Fruit fly (Drosophila melanogaster) whole organism, embryonic: ENCODE measurements around the gene atl.

Experiments used
- Bgb ChIP-seq: fragments of 200-800 bp; sonication (Bioruptor generic); IDR thresholded peaks from 2 replicates; pipeline ENCODE4 v1.3.6; 2022; ENCODE audit warnings: missing biosample characterization, missing genetic modification characterization; ENCODE audit not compliant: partially characterized antibody
- CG12299 ChIP-seq: fragments of 200-800 bp; sonication (Bioruptor generic); optimal IDR thresholded peaks from 2 replicates; lab custom pipeline; 2018; ENCODE audit warnings: missing biosample characterization, mild to moderate bottlenecking, missing genetic modification characterization
- CG12769 ChIP-seq: fragments of 200-800 bp; sonication (Bioruptor generic); optimal IDR thresholded peaks from 2 replicates; lab custom pipeline; 2019; ENCODE audit warnings: missing biosample characterization, mild to moderate bottlenecking, missing genetic modification characterization, moderate library complexity
- CG14860 ChIP-seq: fragments of 200-800 bp; sonication (Bioruptor generic); IDR thresholded peaks from 3 replicates; pipeline ENCODE4 v1.3.6; 2022; ENCODE audit warnings: missing biosample characterization, missing genetic modification characterization; ENCODE audit not compliant: partially characterized antibody
- CG15073 ChIP-seq: fragments of 200-800 bp; sonication (Bioruptor generic); optimal IDR thresholded peaks from 2 replicates; lab custom pipeline; 2016; ENCODE audit warnings: missing biosample characterization, missing genetic modification characterization
- CG15479 ChIP-seq: fragments of 200-800 bp; sonication (Bioruptor generic); optimal IDR thresholded peaks from 3 replicates; lab custom pipeline; 2019; ENCODE audit warnings: missing biosample characterization, mild to moderate bottlenecking, missing genetic modification characterization, moderate library complexity
- CG16815 ChIP-seq: fragments of 200-800 bp; sonication (Bioruptor generic); optimal IDR thresholded peaks from 3 replicates; lab custom pipeline; 2017; ENCODE audit warnings: missing biosample characterization, mild to moderate bottlenecking, missing genetic modification characterization
- CG18011 ChIP-seq: fragments of 200-800 bp; sonication (Bioruptor generic); optimal IDR thresholded peaks from 2 replicates; lab custom pipeline; 2017; ENCODE audit warnings: missing biosample characterization, missing genetic modification characterization, mild to moderate bottlenecking, moderate library complexity, missing genotype
- CG2120 ChIP-seq: fragments of 200-800 bp; sonication (Bioruptor generic); optimal IDR thresholded peaks from 3 replicates; lab custom pipeline; 2016; ENCODE audit warnings: missing biosample characterization, missing genetic modification characterization
- CG32767 ChIP-seq: fragments of 200-800 bp; sonication (Bioruptor generic); IDR thresholded peaks from 2 replicates; pipeline ENCODE4 v1.3.6; 2022; ENCODE audit warnings: missing biosample characterization, missing genetic modification characterization
- CG3407 ChIP-seq: fragments of 200-800 bp; sonication (Bioruptor generic); optimal IDR thresholded peaks from 2 replicates; lab custom pipeline; 2018; ENCODE audit warnings: missing biosample characterization, mild to moderate bottlenecking, missing genetic modification characterization
- CG34224 ChIP-seq: fragments of 200-800 bp; sonication (Bioruptor generic); IDR thresholded peaks from 3 replicates; pipeline ENCODE4 v1.3.6; 2022; ENCODE audit warnings: missing biosample characterization, missing genetic modification characterization; ENCODE audit not compliant: partially characterized antibody
- CG4424 ChIP-seq: fragments of 200-800 bp; sonication (Bioruptor generic); optimal IDR thresholded peaks from 3 replicates; lab custom pipeline; 2016; ENCODE audit warnings: missing biosample characterization, missing genetic modification characterization
- CG5245 ChIP-seq: fragments of 200-800 bp; sonication (Bioruptor generic); optimal IDR thresholded peaks from 3 replicates; lab custom pipeline; 2016; ENCODE audit warnings: missing biosample characterization, missing genetic modification characterization
- CG6272 ChIP-seq: fragments of 200-800 bp; sonication (Bioruptor generic); IDR thresholded peaks from 2 replicates; pipeline ENCODE4 v1.3.6; 2022; ENCODE audit warnings: missing biosample characterization, missing genetic modification characterization
- CG6765 ChIP-seq: fragments of 200-800 bp; sonication (Bioruptor generic); optimal IDR thresholded peaks from 3 replicates; lab custom pipeline; 2017; ENCODE audit warnings: missing biosample characterization, mild to moderate bottlenecking, missing genetic modification characterization
- CG6791 ChIP-seq: fragments of 200-800 bp; sonication (Bioruptor generic); IDR thresholded peaks from 3 replicates; pipeline ENCODE4 v1.3.6; 2022; ENCODE audit warnings: missing biosample characterization, missing genetic modification characterization; ENCODE audit not compliant: partially characterized antibody
- CG7745 ChIP-seq: fragments of 200-800 bp; sonication (Bioruptor generic); optimal IDR thresholded peaks from 2 replicates; lab custom pipeline; 2018; ENCODE audit warnings: missing biosample characterization, mild to moderate bottlenecking, missing genetic modification characterization, moderate library complexity
- CG7963 ChIP-seq: fragments of 200-800 bp; sonication (Bioruptor generic); IDR thresholded peaks from 3 replicates; pipeline ENCODE4 v1.3.6; 2022; ENCODE audit warnings: missing biosample characterization, missing genetic modification characterization; ENCODE audit not compliant: partially characterized antibody
- CG7987 ChIP-seq: fragments of 200-800 bp; sonication (Bioruptor generic); optimal IDR thresholded peaks from 2 replicates; lab custom pipeline; 2018; ENCODE audit warnings: missing biosample characterization, mild to moderate bottlenecking, missing genetic modification characterization, moderate library complexity
- CG9609 ChIP-seq: fragments of 200-800 bp; sonication (Bioruptor generic); optimal IDR thresholded peaks from 3 replicates; lab custom pipeline; 2016; ENCODE audit warnings: missing biosample characterization, missing genetic modification characterization
- CG9876 ChIP-seq: fragments of 200-800 bp; sonication (Bioruptor generic); optimal IDR thresholded peaks from 2 replicates; lab custom pipeline; 2016; ENCODE audit warnings: missing biosample characterization, missing genetic modification characterization
- CTCF ChIP-seq: fragments of 200-800 bp; sonication (Bioruptor generic); optimal IDR thresholded peaks from 2 replicates; lab custom pipeline; 2017; ENCODE audit warnings: missing biosample characterization, mild to moderate bottlenecking, missing genetic modification characterization, moderate library complexity
- Dref ChIP-seq: fragments of 200-800 bp; sonication (Bioruptor generic); IDR thresholded peaks from 2 replicates; pipeline ENCODE4 v1.3.6; 2022; ENCODE audit warnings: missing biosample characterization, missing genetic modification characterization
- E2f2 ChIP-seq: fragments of 200-800 bp; sonication (Bioruptor generic); IDR thresholded peaks from 2 replicates; pipeline ENCODE4 v1.3.6; 2022; ENCODE audit warnings: missing biosample characterization, missing genetic modification characterization
- Fer1 ChIP-seq: fragments of 200-800 bp; sonication (Bioruptor generic); optimal IDR thresholded peaks from 2 replicates; lab custom pipeline; 2017; ENCODE audit warnings: missing biosample characterization, mild to moderate bottlenecking, missing genetic modification characterization
- HLH4C ChIP-seq: fragments of 200-800 bp; sonication (Bioruptor generic); IDR thresholded peaks from 3 replicates; pipeline ENCODE4 v1.3.6; 2022; ENCODE audit warnings: missing biosample characterization, missing genetic modification characterization; ENCODE audit not compliant: partially characterized antibody
- HmgZ ChIP-seq: fragments of 200-800 bp; sonication (Bioruptor generic); optimal IDR thresholded peaks from 2 replicates; lab custom pipeline; 2018; ENCODE audit warnings: missing biosample characterization, mild to moderate bottlenecking, missing genetic modification characterization
- Sin3A ChIP-seq: fragments of >200 bp; optimal IDR thresholded peaks from 2 replicates; lab custom pipeline; 2018
- Trl ChIP-seq, 3 experiments: fragments of >200 bp in 2 of 3; fragments of 200-800 bp in 1 of 3; sonication (Bioruptor generic) in 1 of 3; optimal IDR thresholded peaks; 2 replicates in 1 of 3; 3 replicates in 2 of 3; lab custom pipeline; 2016 to 2017; ENCODE audit warnings: missing biosample characterization in 1 of 3, missing genetic modification characterization in 1 of 3
- YL-1 ChIP-seq: fragments of 200-800 bp; sonication (Bioruptor generic); optimal IDR thresholded peaks from 3 replicates; lab custom pipeline; 2017; ENCODE audit warnings: missing biosample characterization, mild to moderate bottlenecking, missing genetic modification characterization
- ab ChIP-seq: fragments of 200-800 bp; sonication (Bioruptor generic); optimal IDR thresholded peaks from 2 replicates; lab custom pipeline; 2016; ENCODE audit warnings: missing biosample characterization, missing genetic modification characterization
- ato ChIP-seq: fragments of 200-800 bp; sonication (Bioruptor generic); IDR thresholded peaks from 2 replicates; pipeline ENCODE4 v1.3.6; 2022; ENCODE audit warnings: missing biosample characterization, missing genetic modification characterization; ENCODE audit not compliant: partially characterized antibody
- br ChIP-seq: fragments of >200 bp; optimal IDR thresholded peaks from 2 replicates; lab custom pipeline; 2017
- cato ChIP-seq: fragments of 200-800 bp; sonication (Bioruptor generic); optimal IDR thresholded peaks from 2 replicates; lab custom pipeline; 2016; ENCODE audit warnings: missing biosample characterization, missing genetic modification characterization, borderline replicate concordance
- crp ChIP-seq, 2 experiments: fragments of 200-800 bp; sonication (Bioruptor generic); optimal IDR thresholded peaks; 2 replicates in 1 of 2; 3 replicates in 1 of 2; lab custom pipeline; 2017; ENCODE audit warnings: missing biosample characterization in 2 of 2, missing genetic modification characterization in 2 of 2, mild to moderate bottlenecking in 1 of 2, moderate library complexity in 1 of 2
- dmrt99B ChIP-seq: fragments of 200-800 bp; sonication (Bioruptor generic); optimal IDR thresholded peaks from 2 replicates; lab custom pipeline; 2018; ENCODE audit warnings: missing biosample characterization, mild to moderate bottlenecking, missing genetic modification characterization, moderate library complexity
- hkb ChIP-seq, 2 experiments: fragments of 200-800 bp in 1 of 2; fragments of >200 bp in 1 of 2; sonication (Bioruptor generic) in 1 of 2; IDR thresholded peaks in 1 of 2; optimal IDR thresholded peaks in 1 of 2; 2 replicates each; pipeline versions ENCODE4 v1.3.6 to Lab custom; 2017 to 2022; ENCODE audit warnings: missing biosample characterization in 1 of 2, missing genetic modification characterization in 1 of 2
- lola ChIP-seq, 3 experiments: fragments of >200 bp in 2 of 3; fragments of 200-800 bp in 1 of 3; sonication (Bioruptor generic) in 1 of 3; optimal IDR thresholded peaks; 2 replicates each; lab custom pipeline; 2017 to 2019; ENCODE audit warnings: missing biosample characterization in 3 of 3, missing genetic modification characterization in 3 of 3, mild to moderate bottlenecking in 1 of 3, moderate library complexity in 1 of 3
- nom ChIP-seq: fragments of 200-800 bp; sonication (Bioruptor generic); optimal IDR thresholded peaks from 2 replicates; lab custom pipeline; 2017; ENCODE audit warnings: missing biosample characterization, missing genetic modification characterization, mild to moderate bottlenecking, moderate library complexity, missing genetic modification reagents
- onecut ChIP-seq: fragments of 200-800 bp; sonication (Bioruptor generic); IDR thresholded peaks from 2 replicates; pipeline ENCODE4 v1.3.6; 2022; ENCODE audit warnings: missing biosample characterization, missing genetic modification characterization
- phol ChIP-seq: fragments of 200-800 bp; sonication (Bioruptor generic); optimal IDR thresholded peaks from 3 replicates; lab custom pipeline; 2018; ENCODE audit warnings: missing biosample characterization, mild to moderate bottlenecking, missing genetic modification characterization, moderate library complexity
- rib ChIP-seq: fragments of 200-800 bp; sonication (Bioruptor generic); IDR thresholded peaks from 2 replicates; pipeline ENCODE4 v1.3.6; 2022; ENCODE audit warnings: missing biosample characterization, missing genetic modification characterization
- sob ChIP-seq: fragments of 200-800 bp; sonication (Bioruptor generic); IDR thresholded peaks from 2 replicates; pipeline ENCODE4 v1.3.6; 2022; ENCODE audit warnings: missing biosample characterization, missing genetic modification characterization
- sqz ChIP-seq: fragments of 200-800 bp; sonication (Bioruptor generic); optimal IDR thresholded peaks from 3 replicates; lab custom pipeline; 2018; ENCODE audit warnings: missing biosample characterization, mild to moderate bottlenecking, missing genetic modification characterization
- sug ChIP-seq: fragments of 200-800 bp; optimal IDR thresholded peaks from 2 replicates; lab custom pipeline; 2019; ENCODE audit warnings: missing biosample characterization, mild to moderate bottlenecking, missing genetic modification characterization, moderate library complexity
- yki ChIP-seq: fragments of >200 bp; optimal IDR thresholded peaks from 3 replicates; lab custom pipeline; 2018

atl gene

DNA sequence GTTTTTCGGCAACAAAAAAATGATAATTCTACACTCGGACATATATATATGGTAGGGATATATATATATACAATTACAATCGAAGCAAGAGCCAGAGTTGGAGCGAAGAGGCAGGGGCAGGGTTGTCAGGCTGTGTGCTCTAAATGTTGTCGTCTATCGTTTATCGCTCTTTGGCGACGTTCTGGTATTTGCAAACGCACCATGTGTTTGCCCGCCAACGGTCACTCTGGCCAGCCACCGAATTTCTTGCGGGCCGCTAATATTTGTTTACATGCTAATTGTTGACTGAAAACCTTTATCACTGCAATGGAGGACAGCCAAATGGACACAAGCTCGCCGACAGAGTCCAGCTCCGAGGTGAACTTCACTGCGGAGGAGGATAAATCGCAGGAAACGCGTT, 24.5 kb downstream of the atl start, which contains the start of the genes puf and ash2 (continued):
- TF ChIP-seq CG7963 (GFP tag; lab: Robert Waterston, UW) (peak; percentile 55; the same call in 1 of the 3 replicates), ab (GFP tag; lab: Kevin White, UChicago) (no peak), Trl (optimal IDR thresholded peaks at IDR 0.05; lab: Kevin White, UChicago) (peak in 1 of 2 experiments; percentile 6), Trl (GFP tag; optimal IDR thresholded peaks at IDR 0.05; lab: Kevin White, UChicago) (peak; percentile 25), Bgb (GFP tag; lab: Robert Waterston, UW) (peak; percentile 70), Sin3A (lab: Kevin White, UChicago) (peak; percentile 74), CG6791 (GFP tag; lab: Robert Waterston, UW) (peak; percentile 63), HLH4C (GFP tag; lab: Robert Waterston, UW) (peak; percentile 58; the same call in 2 of the 3 replicates), ato (GFP tag; lab: Robert Waterston, UW) (peak; percentile 58), CG9609 (GFP tag; lab: Kevin White, UChicago) (no peak), Dref (GFP tag; lab: Robert Waterston, UW) (peak; percentile 90), CG14860 (GFP tag; lab: Robert Waterston, UW) (peak; percentile 44; the same call in 2 of the 3 replicates), CG9876 (GFP tag; lab: Kevin White, UChicago) (no peak), E2f2 (GFP tag; lab: Robert Waterston, UW) (peak; percentile 58), phol (peak; percentile 31), sob (GFP tag; lab: Robert Waterston, UW) (peak; percentile 57), CG34224 (GFP tag; lab: Robert Waterston, UW) (peak; percentile 54; the same call in 1 of the 3 replicates)

DNA sequence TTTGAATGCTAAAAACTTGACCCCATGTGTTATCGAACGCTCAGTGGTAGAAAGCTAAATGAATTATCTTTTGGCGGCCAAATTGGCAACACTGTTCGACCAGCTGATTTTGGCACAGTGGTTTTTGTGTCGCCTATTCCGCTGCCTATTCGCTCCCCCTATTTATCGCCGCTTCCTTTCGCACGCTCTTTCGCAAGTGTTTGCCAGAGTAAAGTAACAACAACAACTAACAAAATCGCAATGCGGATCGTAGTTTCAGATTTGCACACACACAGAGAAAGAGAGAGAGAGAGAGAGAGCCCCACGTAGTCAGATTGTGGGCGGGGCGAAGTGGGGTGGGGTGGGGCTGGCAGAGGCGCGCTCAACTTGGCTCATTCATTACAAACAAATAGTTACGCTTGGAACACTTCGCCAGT, 25.6 kb downstream of the atl start:
- TF ChIP-seq dmrt99B (tag; lab: Kevin White, UChicago) (no peak), CG7987 (GFP tag; lab: Kevin White, UChicago) (no peak), sqz (GFP tag; lab: Kevin White, UChicago) (no peak), onecut (GFP tag; lab: Robert Waterston, UW) (no peak), CG7963 (GFP tag; lab: Robert Waterston, UW) (no peak), HmgZ (tag; lab: Kevin White, UChicago) (peak; percentile 7), CG15073 (GFP tag; lab: Kevin White, UChicago) (no peak), CG32767 (GFP tag; lab: Robert Waterston, UW) (no peak), CG6272 (no peak), sug (no peak), yki (lab: Kevin White, UChicago) (no peak), CG4424 (GFP tag; lab: Kevin White, UChicago) (no peak), CG6765 (GFP tag; lab: Kevin White, UChicago) (peak; percentile 8), E2f2 (GFP tag; lab: Robert Waterston, UW) (0 out of 2 replicates have a peak, but pooled peaks have one; percentile 25), CG12769 (tag; lab: Kevin White, UChicago) (no peak), CG2120 (GFP tag; lab: Kevin White, UChicago) (peak; percentile 53), cato (GFP tag; lab: Kevin White, UChicago) (no peak), CG18011 (GFP tag; lab: Kevin White, UChicago) (peak; percentile 80), CG12299 (tag; lab: Kevin White, UChicago) (no peak), CG7745 (tag; lab: Kevin White, UChicago) (no peak), rib (peak; percentile 80), hkb (optimal IDR thresholded peaks at IDR 0.05; lab: Kevin White, UChicago) (no peak), hkb (GFP tag; IDR thresholded peaks at IDR 0.05; lab: Robert Waterston, UW) (0 out of 2 replicates have a peak, but pooled peaks have one; percentile 16), CTCF (GFP tag; lab: Kevin White, UChicago) (no peak), YL-1 (peak; percentile 5), CG5245 (no peak), lola (GFP tag; optimal IDR thresholded peaks at IDR 0.05; lab: Kevin White, UChicago) (no peak), br (lab: Kevin White, UChicago) (no peak), CG15479 (no peak), nom (GFP tag; lab: Kevin White, UChicago) (peak; percentile 75), Bgb (GFP tag; lab: Robert Waterston, UW) (peak; percentile 57; the same call in 1 of the 2 replicates), CG3407 (GFP tag; lab: Kevin White, UChicago) (no peak), Fer1 (peak; percentile 66), CG16815 (GFP tag; lab: Kevin White, UChicago) (no peak), crp (GFP tag; optimal IDR thresholded peaks at IDR 0.05; lab: Kevin White, UChicago) (peak in 1 of 2 experiments; percentile 81)
